Fruit fly (Drosophila melanogaster) whole organism, embryonic: ENCODE measurements around the gene beag.

Experiments used
- CG10274 ChIP-seq: fragments of 200-800 bp; sonication (Bioruptor generic); optimal IDR thresholded peaks from 3 replicates; lab custom pipeline; 2017; ENCODE audit warnings: missing biosample characterization, mild to moderate bottlenecking, missing genetic modification characterization
- CG10366 ChIP-seq: fragments of 200-800 bp; sonication (Bioruptor generic); IDR thresholded peaks from 2 replicates; pipeline ENCODE4 v1.3.6; 2022; ENCODE audit warnings: missing biosample characterization, missing genetic modification characterization
- CG10462 ChIP-seq: fragments of 200-800 bp; sonication (Bioruptor generic); optimal IDR thresholded peaks from 2 replicates; lab custom pipeline; 2016; ENCODE audit warnings: missing biosample characterization, missing genetic modification characterization
- CG11093 ChIP-seq: fragments of 200-800 bp; sonication (Bioruptor generic); IDR thresholded peaks from 3 replicates; pipeline ENCODE4 v1.3.6; 2022; ENCODE audit warnings: missing biosample characterization, missing genetic modification characterization
- CG12299 ChIP-seq: fragments of 200-800 bp; sonication (Bioruptor generic); optimal IDR thresholded peaks from 2 replicates; lab custom pipeline; 2018; ENCODE audit warnings: missing biosample characterization, mild to moderate bottlenecking, missing genetic modification characterization
- CG12659 ChIP-seq: fragments of 200-800 bp; sonication (Bioruptor generic); optimal IDR thresholded peaks from 3 replicates; lab custom pipeline; 2017; ENCODE audit warnings: mild to moderate bottlenecking, missing biosample characterization, missing genetic modification reagents, missing genetic modification characterization
- CG13123 ChIP-seq: fragments of 200-800 bp; sonication (Bioruptor generic); optimal IDR thresholded peaks from 2 replicates; lab custom pipeline; 2016; ENCODE audit warnings: missing biosample characterization, missing genetic modification characterization
- CG17186 ChIP-seq: fragments of 200-800 bp; sonication (Bioruptor generic); optimal IDR thresholded peaks from 3 replicates; lab custom pipeline; 2017; ENCODE audit warnings: missing biosample characterization, missing genetic modification reagents, missing genetic modification characterization
- CG17385 ChIP-seq: fragments of 200-800 bp; sonication (Bioruptor generic); optimal IDR thresholded peaks from 3 replicates; lab custom pipeline; 2018; ENCODE audit warnings: missing biosample characterization, mild to moderate bottlenecking, missing genetic modification characterization
- CG17568 ChIP-seq: fragments of 200-800 bp; sonication (Bioruptor generic); optimal IDR thresholded peaks from 2 replicates; lab custom pipeline; 2018; ENCODE audit warnings: missing biosample characterization, mild to moderate bottlenecking, missing genetic modification characterization, moderate library complexity
- CG17802 ChIP-seq: fragments of 200-800 bp; sonication (Bioruptor generic); optimal IDR thresholded peaks from 2 replicates; lab custom pipeline; 2018; ENCODE audit warnings: missing biosample characterization, mild to moderate bottlenecking, missing genetic modification characterization, moderate library complexity
- CG1832 ChIP-seq: fragments of 200-800 bp; sonication (Bioruptor generic); optimal IDR thresholded peaks from 2 replicates; lab custom pipeline; 2017; ENCODE audit warnings: missing biosample characterization, mild to moderate bottlenecking, missing genetic modification characterization, inconsistent platforms
- CG2120 ChIP-seq: fragments of 200-800 bp; sonication (Bioruptor generic); optimal IDR thresholded peaks from 3 replicates; lab custom pipeline; 2016; ENCODE audit warnings: missing biosample characterization, missing genetic modification characterization
- CG30020 ChIP-seq: fragments of 200-800 bp; optimal IDR thresholded peaks from 2 replicates; lab custom pipeline; 2019; ENCODE audit warnings: missing biosample characterization, mild to moderate bottlenecking, missing genetic modification characterization, moderate library complexity
- CG30431 ChIP-seq: fragments of 200-800 bp; sonication (Bioruptor generic); optimal IDR thresholded peaks from 2 replicates; lab custom pipeline; 2017; ENCODE audit warnings: missing biosample characterization, missing genetic modification characterization
- CG32772 ChIP-seq: fragments of 200-800 bp; sonication (Bioruptor generic); IDR thresholded peaks from 2 replicates; pipeline ENCODE4 v1.3.6; 2022; ENCODE audit warnings: missing biosample characterization, missing genetic modification characterization
- CG5180 ChIP-seq: fragments of 200-800 bp; sonication (Bioruptor generic); optimal IDR thresholded peaks from 3 replicates; lab custom pipeline; 2017; ENCODE audit warnings: missing biosample characterization, missing genetic modification characterization, mild to moderate bottlenecking, moderate library complexity, missing genetic modification reagents
- CG6765 ChIP-seq: fragments of 200-800 bp; sonication (Bioruptor generic); optimal IDR thresholded peaks from 3 replicates; lab custom pipeline; 2017; ENCODE audit warnings: missing biosample characterization, mild to moderate bottlenecking, missing genetic modification characterization
- CG9215 ChIP-seq: fragments of 200-800 bp; sonication (Bioruptor generic); IDR thresholded peaks from 2 replicates; pipeline ENCODE4 v1.3.6; 2022; ENCODE audit warnings: missing biosample characterization, missing genetic modification characterization
- Dbx ChIP-seq: fragments of 200-800 bp; sonication (Bioruptor generic); IDR thresholded peaks from 3 replicates; pipeline ENCODE4 v1.3.6; 2022; ENCODE audit warnings: missing biosample characterization, missing genetic modification characterization
- Dfd ChIP-seq, 2 experiments: fragments of >200 bp; optimal IDR thresholded peaks; 2 replicates each; lab custom pipeline; 2017; ENCODE audit warnings: missing biosample characterization in 2 of 2, missing genetic modification characterization in 2 of 2
- Hmr ChIP-seq: fragments of 200-800 bp; sonication (Bioruptor generic); optimal IDR thresholded peaks from 3 replicates; lab custom pipeline; 2017; ENCODE audit warnings: mild to moderate bottlenecking, missing biosample characterization, missing genetic modification reagents, missing genetic modification characterization
- Hr51 ChIP-seq, 2 experiments: fragments of 200-800 bp; sonication (Bioruptor generic); optimal IDR thresholded peaks; 2 replicates in 1 of 2; 3 replicates in 1 of 2; lab custom pipeline; 2016 to 2018; ENCODE audit warnings: missing biosample characterization in 2 of 2, missing genetic modification characterization in 2 of 2, mild to moderate bottlenecking in 1 of 2, moderate library complexity in 1 of 2
- Kr ChIP-seq: fragments of 200-800 bp; sonication (Bioruptor generic); optimal IDR thresholded peaks from 2 replicates; lab custom pipeline; 2017; ENCODE audit warnings: missing biosample characterization, mild to moderate bottlenecking, missing genetic modification characterization
- Lpt ChIP-seq: fragments of >200 bp; optimal IDR thresholded peaks from 2 replicates; lab custom pipeline; 2018; ENCODE audit warnings: missing biosample characterization, missing genetic modification characterization
- Mad ChIP-seq: fragments of 200-800 bp; sonication (Bioruptor generic); optimal IDR thresholded peaks from 2 replicates; lab custom pipeline; 2016; ENCODE audit warnings: missing biosample characterization, missing genetic modification characterization
- Max ChIP-seq: fragments of 200-800 bp; sonication (Bioruptor generic); optimal IDR thresholded peaks from 2 replicates; lab custom pipeline; 2016; ENCODE audit warnings: missing biosample characterization, mild to moderate bottlenecking, missing genetic modification characterization
- NFAT ChIP-seq: fragments of 200-800 bp; sonication (Bioruptor generic); IDR thresholded peaks from 2 replicates; pipeline ENCODE4 v1.3.6; 2022; ENCODE audit warnings: missing biosample characterization, missing genetic modification characterization
- NK7.1 ChIP-seq: fragments of 200-800 bp; sonication (Bioruptor generic); optimal IDR thresholded peaks from 3 replicates; lab custom pipeline; 2016; ENCODE audit warnings: missing biosample characterization, missing genetic modification characterization
- Nf-YC ChIP-seq: fragments of 200-800 bp; optimal IDR thresholded peaks from 3 replicates; lab custom pipeline; 2019; ENCODE audit warnings: missing biosample characterization, mild to moderate bottlenecking, missing genetic modification characterization, moderate library complexity
- Optix ChIP-seq: fragments of 200-800 bp; sonication (Bioruptor generic); IDR thresholded peaks from 3 replicates; pipeline ENCODE4 v1.3.6; 2022; ENCODE audit warnings: missing biosample characterization, missing genetic modification characterization
- Rx ChIP-seq: fragments of 200-800 bp; sonication (Bioruptor generic); IDR thresholded peaks from 2 replicates; pipeline ENCODE4 v1.3.6; 2022; ENCODE audit warnings: missing biosample characterization, missing genetic modification characterization
- Six4 ChIP-seq: fragments of 200-800 bp; sonication (Bioruptor generic); optimal IDR thresholded peaks from 2 replicates; lab custom pipeline; 2016; ENCODE audit warnings: missing biosample characterization, missing genetic modification characterization
- TFAM ChIP-seq: fragments of 200-800 bp; sonication (Bioruptor generic); optimal IDR thresholded peaks from 2 replicates; lab custom pipeline; 2017; ENCODE audit warnings: missing biosample characterization, missing genetic modification characterization, inconsistent platforms
- crol ChIP-seq: fragments of 200-800 bp; sonication (Bioruptor generic); IDR thresholded peaks from 2 replicates; pipeline ENCODE4 v1.3.6; 2022; ENCODE audit warnings: missing biosample characterization, missing genetic modification characterization
- en ChIP-seq: fragments of 200-800 bp; sonication (Bioruptor generic); optimal IDR thresholded peaks from 2 replicates; lab custom pipeline; 2016; ENCODE audit warnings: missing biosample characterization, missing genetic modification characterization
- gcm2 ChIP-seq: fragments of 200-800 bp; sonication (Bioruptor generic); optimal IDR thresholded peaks from 2 replicates; lab custom pipeline; 2016; ENCODE audit warnings: missing biosample characterization, missing genetic modification characterization
- gem ChIP-seq: fragments of 200-800 bp; sonication (Bioruptor generic); optimal IDR thresholded peaks from 2 replicates; lab custom pipeline; 2019; ENCODE audit warnings: missing biosample characterization, mild to moderate bottlenecking, missing genetic modification characterization, moderate library complexity
- h ChIP-seq: fragments of >200 bp; optimal IDR thresholded peaks from 2 replicates; lab custom pipeline; 2017
- hbn ChIP-seq: fragments of 200-800 bp; sonication (Bioruptor generic); IDR thresholded peaks from 2 replicates; pipeline ENCODE4 v1.3.6; 2022; ENCODE audit warnings: missing biosample characterization, missing genetic modification characterization; ENCODE audit not compliant: partially characterized antibody
- her ChIP-seq: fragments of 200-800 bp; sonication (Bioruptor generic); optimal IDR thresholded peaks from 2 replicates; lab custom pipeline; 2016; ENCODE audit warnings: missing biosample characterization, missing genetic modification characterization
- hkb ChIP-seq, 2 experiments: fragments of 200-800 bp in 1 of 2; fragments of >200 bp in 1 of 2; sonication (Bioruptor generic) in 1 of 2; IDR thresholded peaks in 1 of 2; optimal IDR thresholded peaks in 1 of 2; 2 replicates each; pipeline versions ENCODE4 v1.3.6 to Lab custom; 2017 to 2022; ENCODE audit warnings: missing biosample characterization in 1 of 2, missing genetic modification characterization in 1 of 2
- hth ChIP-seq: fragments of >200 bp; optimal IDR thresholded peaks from 2 replicates; lab custom pipeline; 2017; ENCODE audit warnings: inconsistent platforms
- lbe ChIP-seq: fragments of 200-800 bp; sonication (Bioruptor generic); optimal IDR thresholded peaks from 2 replicates; lab custom pipeline; 2016; ENCODE audit warnings: missing biosample characterization, mild to moderate bottlenecking, missing genetic modification characterization
- nom ChIP-seq: fragments of 200-800 bp; sonication (Bioruptor generic); optimal IDR thresholded peaks from 2 replicates; lab custom pipeline; 2017; ENCODE audit warnings: missing biosample characterization, missing genetic modification characterization, mild to moderate bottlenecking, moderate library complexity, missing genetic modification reagents
- phol ChIP-seq: fragments of 200-800 bp; sonication (Bioruptor generic); optimal IDR thresholded peaks from 3 replicates; lab custom pipeline; 2018; ENCODE audit warnings: missing biosample characterization, mild to moderate bottlenecking, missing genetic modification characterization, moderate library complexity
- slp2 ChIP-seq: fragments of 200-800 bp; sonication (Bioruptor generic); optimal IDR thresholded peaks from 2 replicates; lab custom pipeline; 2016; ENCODE audit warnings: missing biosample characterization, missing genetic modification characterization
- sob ChIP-seq: fragments of 200-800 bp; sonication (Bioruptor generic); IDR thresholded peaks from 2 replicates; pipeline ENCODE4 v1.3.6; 2022; ENCODE audit warnings: missing biosample characterization, missing genetic modification characterization
- tna ChIP-seq: fragments of 200-800 bp; sonication (Bioruptor generic); IDR thresholded peaks from 2 replicates; pipeline ENCODE4 v1.3.6; 2022; ENCODE audit warnings: missing biosample characterization, missing genetic modification characterization; ENCODE audit not compliant: partially characterized antibody
- wdn ChIP-seq: fragments of 200-800 bp; sonication (Bioruptor generic); IDR thresholded peaks from 2 replicates; pipeline ENCODE4 v1.3.6; 2022; ENCODE audit warnings: missing biosample characterization, missing genetic modification characterization
- wek ChIP-seq: fragments of 200-800 bp; sonication (Bioruptor generic); optimal IDR thresholded peaks from 3 replicates; lab custom pipeline; 2018; ENCODE audit warnings: missing biosample characterization, mild to moderate bottlenecking, missing genetic modification characterization, moderate library complexity
- yki ChIP-seq: fragments of >200 bp; optimal IDR thresholded peaks from 3 replicates; lab custom pipeline; 2018

Gene beag

dm6 chr3R:9064874-9065273 is at the start of gene beag, which contains the start of gene Ada (continued):
- TF ChIP-seq Rx (no peak), hth (lab: Kevin White, UChicago) (no peak), CG12659 (peak; percentile 63), CG17568 (GFP tag; lab: Kevin White, UChicago) (no peak), Hr51 (GFP tag; optimal IDR thresholded peaks at IDR 0.05; lab: Kevin White, UChicago) (no peak), Lpt (GFP tag; lab: Kevin White, UChicago) (no peak), CG10274 (GFP tag; lab: Kevin White, UChicago) (no peak), gcm2 (GFP tag; lab: Kevin White, UChicago) (no peak), CG30431 (GFP tag; lab: Kevin White, UChicago) (no peak), wdn (GFP tag; lab: Robert Waterston, UW) (no peak), phol (peak; percentile 54), her (GFP tag; lab: Kevin White, UChicago) (peak; percentile 50), CG17186 (GFP tag; lab: Kevin White, UChicago) (peak; percentile 47), sob (GFP tag; lab: Robert Waterston, UW) (peak; percentile 52; the same call in 1 of the 2 replicates), CG17802 (tag; lab: Kevin White, UChicago) (no peak), Kr (no peak), CG5180 (GFP tag; lab: Kevin White, UChicago) (no peak), CG12299 (tag; lab: Kevin White, UChicago) (no peak), crol (GFP tag; lab: Robert Waterston, UW) (no peak), CG10462 (peak; percentile 52), CG10366 (GFP tag; lab: Robert Waterston, UW) (no peak; the same call in 1 of the 2 replicates), tna (GFP tag; lab: Robert Waterston, UW) (no peak), TFAM (GFP tag; lab: Kevin White, UChicago) (no peak), Mad (peak; percentile 6), nom (peak; percentile 7), hkb (optimal IDR thresholded peaks at IDR 0.05; lab: Kevin White, UChicago) (no peak), hkb (GFP tag; IDR thresholded peaks at IDR 0.05; lab: Robert Waterston, UW) (0 out of 2 replicates have a peak, but pooled peaks have one; percentile 14), Dfd (GFP tag; optimal IDR thresholded peaks at IDR 0.05; lab: Kevin White, UChicago) (no peak), hbn (GFP tag; lab: Robert Waterston, UW) (0 out of 2 replicates have a peak, but pooled peaks have one; percentile 13), CG1832 (no peak), CG17385 (GFP tag; lab: Kevin White, UChicago) (peak; percentile 99), CG13123 (GFP tag; lab: Kevin White, UChicago) (no peak), CG32772 (GFP tag; lab: Robert Waterston, UW) (no peak), CG2120 (GFP tag; lab: Kevin White, UChicago) (peak; percentile 81), wek (GFP tag; lab: Kevin White, UChicago) (no peak), NK7.1 (no peak), Nf-YC (peak; percentile 38), en (no peak), Max (GFP tag; lab: Kevin White, UChicago) (no peak), Optix (GFP tag; lab: Robert Waterston, UW) (no peak), gem (tag; lab: Kevin White, UChicago) (no peak), lbe (no peak), slp2 (GFP tag; lab: Kevin White, UChicago) (no peak), CG30020 (tag; lab: Kevin White, UChicago) (peak; percentile 68), h (lab: Kevin White, UChicago) (no peak), Six4 (no peak), yki (lab: Kevin White, UChicago) (no peak), Hmr (peak; percentile 54), CG9215 (GFP tag; lab: Robert Waterston, UW) (peak; percentile 36; the same call in 1 of the 2 replicates), CG11093 (GFP tag; lab: Robert Waterston, UW) (no peak), NFAT (GFP tag; lab: Robert Waterston, UW) (no peak; the same call in 1 of the 2 replicates), CG6765 (GFP tag; lab: Kevin White, UChicago) (no peak), Dbx (GFP tag; lab: Robert Waterston, UW) (peak; percentile 28; the same call in 1 of the 3 replicates)
